Worm (Caenorhabditis elegans): ENCODE data around the gene nmur-1.

nmur-1 gene

DNA sequence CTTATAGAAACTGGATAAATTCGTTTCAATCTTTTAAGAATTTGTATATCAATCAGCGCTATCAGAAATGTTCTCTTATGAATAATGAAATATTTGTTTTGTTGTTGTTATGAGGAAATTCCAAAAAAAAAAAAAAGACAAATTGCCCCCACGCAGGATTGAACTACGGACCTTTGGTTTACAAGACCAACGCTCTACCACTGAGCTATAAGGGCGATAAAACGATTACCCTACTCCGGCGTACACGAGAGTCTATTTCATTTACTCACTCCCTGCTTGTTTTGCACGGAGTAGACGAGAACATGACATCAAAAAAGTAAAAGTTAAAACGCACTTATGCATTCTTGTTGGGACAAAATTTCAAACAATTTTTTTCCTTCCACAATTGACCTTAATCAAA is 43.5 kb downstream of the nmur-1 start (continued):
- TF ChIP-seq ces-1 (GFP tag; optimal IDR thresholded peaks at IDR 0.05) (no peak), lin-13 (GFP tag; optimal IDR thresholded peaks at IDR 0.05) (no peak), aha-1 (tag) (peak; percentile 95), nhr-111 (GFP tag; optimal IDR thresholded peaks at IDR 0.05) (peak; percentile 25), F10B5.3 (tag; optimal IDR thresholded peaks at IDR 0.05) (peak; percentile 31), egl-43 (GFP tag; IDR thresholded peaks at IDR 0.05) (no peak), lin-15B (tag; optimal IDR thresholded peaks at IDR 0.05) (no peak), unc-62 (GFP tag; optimal IDR thresholded peaks at IDR 0.05 in 1 of 2) (no peak), unc-62 (tag; optimal IDR thresholded peaks at IDR 0.05) (no peak), nhr-42 (GFP tag; IDR thresholded peaks at IDR 0.05) (no peak; the same call in 1 of the 2 replicates), fkh-10 (GFP tag; optimal IDR thresholded peaks at IDR 0.05) (no peak), T20F7.1 (GFP tag; optimal IDR thresholded peaks at IDR 0.05) (no peak), dve-1 (tag; optimal IDR thresholded peaks at IDR 0.05; ENCODE audit: insufficient read depth) (no peak), zip-11 (GFP tag; IDR thresholded peaks at IDR 0.05) (peak; percentile 88; the same call in 1 of the 2 replicates), fos-1 (tag; optimal IDR thresholded peaks at IDR 0.05) (no peak), egl-27 (tag; optimal IDR thresholded peaks at IDR 0.05) (no peak), nhr-28 (tag; optimal IDR thresholded peaks at IDR 0.05) (no peak), F44E2.7 (GFP tag; IDR thresholded peaks at IDR 0.05) (peak; percentile 94), ceh-44 (GFP tag; IDR thresholded peaks at IDR 0.05) (peak; percentile 76), ama-1 (optimal IDR thresholded peaks at IDR 0.05) (no peak), Y75B8A.6 (GFP tag; IDR thresholded peaks at IDR 0.05) (peak; percentile 81; the same call in 1 of the 2 replicates), mxl-3 (GFP tag; optimal IDR thresholded peaks at IDR 0.05) (no peak), zfp-3 (GFP tag; conservative IDR thresholded peaks at IDR 0.05) (no peak), dmd-6 (GFP tag; IDR thresholded peaks at IDR 0.05) (peak; percentile 54), pqm-1 (tag; optimal IDR thresholded peaks at IDR 0.05) (no peak), hmg-1.1 (GFP tag; IDR thresholded peaks at IDR 0.05) (peak; percentile 68), Y5F2A.4 (GFP tag; optimal IDR thresholded peaks at IDR 0.05) (peak; percentile 34), nhr-41 (GFP tag; IDR thresholded peaks at IDR 0.05) (no peak; the same call in none of the 2 replicates), spr-1 (tag; optimal IDR thresholded peaks at IDR 0.05) (peak; percentile 68), ztf-11 (tag; optimal IDR thresholded peaks at IDR 0.05) (no peak), dmd-9 (GFP tag; IDR thresholded peaks at IDR 0.05) (0 out of 2 replicates have a peak, but pooled peaks have one; percentile 34), unc-39 (tag; optimal IDR thresholded peaks at IDR 0.05) (no peak), ceh-82 (tag; optimal IDR thresholded peaks at IDR 0.05) (no peak), F49E8.2 (tag; optimal IDR thresholded peaks at IDR 0.05; ENCODE audit: borderline replicate concordance) (peak; percentile 71), cey-2 (tag; optimal IDR thresholded peaks at IDR 0.05; ENCODE audit: borderline replicate concordance, insufficient read depth) (no peak), R02D3.7 (tag; optimal IDR thresholded peaks at IDR 0.05) (no peak), snpc-4 (tag; optimal IDR thresholded peaks at IDR 0.05) (no peak), tra-1 (GFP tag; IDR thresholded peaks at IDR 0.05) (peak; percentile 90), ceh-62 (tag; optimal IDR thresholded peaks at IDR 0.05) (no peak), dmd-8 (GFP tag; IDR thresholded peaks at IDR 0.05) (peak; percentile 93), mes-2 (tag; optimal IDR thresholded peaks at IDR 0.05; ENCODE audit: poor library complexity, severe bottlenecking) (no peak), ceh-28 (tag; optimal IDR thresholded peaks at IDR 0.05) (no peak), Y105C5A.15 (GFP tag; IDR thresholded peaks at IDR 0.05) (no peak), nhr-25 (tag; optimal IDR thresholded peaks at IDR 0.05; ENCODE audit: borderline replicate concordance, insufficient read depth) (no peak), mep-1 (tag; optimal IDR thresholded peaks at IDR 0.05) (no peak), nhr-11 (tag; optimal IDR thresholded peaks at IDR 0.05) (no peak), ctbp-1 (GFP tag; IDR thresholded peaks at IDR 0.05) (peak; percentile 85), aly-2 (tag; optimal IDR thresholded peaks at IDR 0.05) (no peak), daf-8 (GFP tag; IDR thresholded peaks at IDR 0.05) (no peak), mdl-1 (tag; optimal IDR thresholded peaks at IDR 0.05) (no peak), madf-9 (GFP tag; conservative IDR thresholded peaks at IDR 0.05) (no peak; the same call in 1 of the 2 replicates), hlh-30 (tag; optimal IDR thresholded peaks at IDR 0.05; ENCODE audit: insufficient read depth) (no peak)
